Fruit fly (Drosophila melanogaster): Measurements from ENCODE around the gene CG14315.
A peak's percentile ranks its signal among the peaks of the same experiment; 100 is the strongest.

The CG14315 gene

dm6 chr3R:18164052-18164722 is 5.7 kb downstream of the CG14315 start, which contains the start of the genes CG7218 and Cbp20 (continued):
- TF ChIP-seq CG4730 (GFP tag; IDR thresholded peaks at IDR 0.05) (peak; percentile 78), zf30C (GFP tag; optimal IDR thresholded peaks at IDR 0.05) (no peak), aop (GFP tag; IDR thresholded peaks at IDR 0.05) (no peak), NK7.1 (GFP tag; optimal IDR thresholded peaks at IDR 0.05) (no peak), sd (tag; optimal IDR thresholded peaks at IDR 0.05) (peak; percentile 65), so (GFP tag; IDR thresholded peaks at IDR 0.05) (no peak), pnt (GFP tag; optimal IDR thresholded peaks at IDR 0.05) (peak; percentile 21), HmgZ (tag; optimal IDR thresholded peaks at IDR 0.05) (peak; percentile 65), Stat92E (GFP tag; optimal IDR thresholded peaks at IDR 0.05) (no peak), ab (GFP tag; optimal IDR thresholded peaks at IDR 0.05) (no peak), Hr39 (optimal IDR thresholded peaks at IDR 0.05) (no peak), wor (GFP tag; IDR thresholded peaks at IDR 0.05) (no peak), CG5180 (GFP tag; optimal IDR thresholded peaks at IDR 0.05) (no peak), her (GFP tag; optimal IDR thresholded peaks at IDR 0.05) (no peak), prd (optimal IDR thresholded peaks at IDR 0.05) (no peak), prd (GFP tag; IDR thresholded peaks at IDR 0.05) (peak; percentile 75), B-H1 (GFP tag; IDR thresholded peaks at IDR 0.05) (peak; percentile 66), CG10321 (GFP tag; IDR thresholded peaks at IDR 0.05) (0 out of 2 replicates have a peak, but pooled peaks have one; percentile 33), abd-A (tag; optimal IDR thresholded peaks at IDR 0.05) (peak; percentile 60), CG9609 (GFP tag; optimal IDR thresholded peaks at IDR 0.05) (peak; percentile 50), CG11723 (GFP tag; optimal IDR thresholded peaks at IDR 0.05) (peak; percentile 34), Ptx1 (GFP tag; IDR thresholded peaks at IDR 0.05) (peak; percentile 83), Dp (GFP tag; optimal IDR thresholded peaks at IDR 0.05) (peak; percentile 24), Lim3 (GFP tag; IDR thresholded peaks at IDR 0.05) (no peak), PHDP (tag; optimal IDR thresholded peaks at IDR 0.05) (peak; percentile 71), CG8924 (tag; optimal IDR thresholded peaks at IDR 0.05) (peak; percentile 64), BEAF-32 (GFP tag; optimal IDR thresholded peaks at IDR 0.05) (peak; percentile 94), Lhr (GFP tag; optimal IDR thresholded peaks at IDR 0.05) (no peak), CG2120 (GFP tag; optimal IDR thresholded peaks at IDR 0.05) (peak; percentile 90), sima (GFP tag; optimal IDR thresholded peaks at IDR 0.05) (no peak), Hmx (GFP tag; optimal IDR thresholded peaks at IDR 0.05) (no peak), CG43689 (GFP tag; IDR thresholded peaks at IDR 0.05) (no peak), CG10654 (GFP tag; optimal IDR thresholded peaks at IDR 0.05) (peak; percentile 50), Antp (GFP tag; optimal IDR thresholded peaks at IDR 0.05) (peak; percentile 62), pum (GFP tag; optimal IDR thresholded peaks at IDR 0.05) (peak; percentile 41), CG7372 (GFP tag; IDR thresholded peaks at IDR 0.05) (peak; percentile 45; the same call in 1 of the 2 replicates), CG12391 (tag; optimal IDR thresholded peaks at IDR 0.05) (peak; percentile 85), B-H2 (GFP tag; optimal IDR thresholded peaks at IDR 0.05) (peak; percentile 77), NC2β (GFP tag; optimal IDR thresholded peaks at IDR 0.05) (peak; percentile 49), p53 (GFP tag; optimal IDR thresholded peaks at IDR 0.05) (no peak), CG12104 (GFP tag; optimal IDR thresholded peaks at IDR 0.05) (no peak), CG6254 (GFP tag; optimal IDR thresholded peaks at IDR 0.05) (peak; percentile 37), CG15514 (GFP tag; optimal IDR thresholded peaks at IDR 0.05) (peak; percentile 81), CG16779 (GFP tag; IDR thresholded peaks at IDR 0.05) (peak; percentile 73), Fer3 (tag; optimal IDR thresholded peaks at IDR 0.05) (peak; percentile 78), ATbp (GFP tag; optimal IDR thresholded peaks at IDR 0.05) (no peak), CG17829 (tag; optimal IDR thresholded peaks at IDR 0.05) (peak; percentile 75), HLH3B (GFP tag; IDR thresholded peaks at IDR 0.05) (peak; percentile 68), tll (GFP tag; optimal IDR thresholded peaks at IDR 0.05) (peak in 1 of 2 experiments; percentile 47), Sox100B (GFP tag; optimal IDR thresholded peaks at IDR 0.05) (peak; percentile 35)

Data from whole organism, embryonic.